Worm (Caenorhabditis elegans) whole organism, L4/young adult: Measurements from ENCODE around the gene T13F3.6.

Experiments
- W03F9.2 ChIP-seq: fragments of 150-350 bp; optimal IDR thresholded peaks from 2 replicates; lab custom pipeline; 2014; ENCODE audit warnings: missing biosample characterization, missing genetic modification characterization
- dao-5 ChIP-seq: sonication (generic microtip); optimal IDR thresholded peaks from 2 replicates; lab custom pipeline; 2016; ENCODE audit warnings: missing genotype, missing genetic modification characterization, moderate library complexity, missing compliant biosample characterization
- him-1 ChIP-seq: sonication (generic microtip); optimal IDR thresholded peaks from 2 replicates; lab custom pipeline; 2016; ENCODE audit warnings: missing genotype, missing genetic modification reagents, missing genetic modification characterization, missing compliant biosample characterization

The T13F3.6 gene

ce11 chrV:16235647-16236046 lies 35.4 kb downstream of the T13F3.6 start, which contains the start of gene srh-98:
Gene srh-98 (minus strand): TSS chrV:16235747.
- TF ChIP-seq him-1 (no peak), dao-5 (no peak), W03F9.2 (tag; lab: Kevin White, UChicago) (no peak)

- TF ChIP-seq dao-5 (no peak), him-1 (no peak), W03F9.2 (tag; lab: Kevin White, UChicago) (no peak)
Observed at ce11 chrV:16235135-16235534, 35.9 kb downstream of the T13F3.6 start, which contains the start of gene F21H7.3. Gene F21H7.3 (minus strand): TSS chrV:16235235.

- TF ChIP-seq W03F9.2 (tag; lab: Kevin White, UChicago) (no peak), dao-5 (no peak), him-1 (no peak)
Observed at ce11 chrV:16233624-16234023, 37.4 kb downstream of the T13F3.6 start, which contains the start of gene clec-233. Gene clec-233 (plus strand): TSS chrV:16233924.

DNA sequence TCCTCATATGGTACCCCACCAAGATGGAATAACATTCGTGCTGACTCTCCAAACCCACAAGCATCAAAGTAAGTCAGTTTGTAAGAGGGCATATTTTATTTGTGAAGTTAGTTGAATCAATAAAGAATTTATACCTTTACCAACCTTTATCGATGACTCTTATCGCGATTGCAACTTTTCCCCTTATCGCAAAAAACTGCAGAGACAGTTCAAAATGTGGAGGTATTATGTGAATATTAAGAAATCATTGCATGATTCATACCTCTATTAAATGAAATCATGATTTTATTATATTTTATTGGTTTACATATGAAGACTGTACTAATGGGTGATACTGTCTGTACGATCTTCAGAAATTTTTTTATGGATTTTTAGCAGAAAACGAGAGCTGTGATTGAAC lies 38.8 kb downstream of the T13F3.6 start, which contains the start of gene gst-22:
Gene gst-22 (minus strand): TSS at position 103 of the 400 bp plus-strand sequence.
- TF ChIP-seq dao-5 (no peak), W03F9.2 (tag; lab: Kevin White, UChicago) (no peak), him-1 (no peak)

- TF ChIP-seq dao-5 (no peak), W03F9.2 (tag; lab: Kevin White, UChicago) (no peak)
Observed at ce11 chrV:16229896-16230295, 41.1 kb downstream of the T13F3.6 start, which contains the start of the genes F21H7.2 and F21H7.12. Gene F21H7.2 (minus strand): TSS chrV:16229996. Gene F21H7.12 (plus strand): TSS chrV:16230165.

ce11 chrV:16229439-16229838 lies 41.6 kb downstream of the T13F3.6 start:
- TF ChIP-seq dao-5 (no peak), him-1 (no peak), W03F9.2 (tag; lab: Kevin White, UChicago) (no peak)

DNA sequence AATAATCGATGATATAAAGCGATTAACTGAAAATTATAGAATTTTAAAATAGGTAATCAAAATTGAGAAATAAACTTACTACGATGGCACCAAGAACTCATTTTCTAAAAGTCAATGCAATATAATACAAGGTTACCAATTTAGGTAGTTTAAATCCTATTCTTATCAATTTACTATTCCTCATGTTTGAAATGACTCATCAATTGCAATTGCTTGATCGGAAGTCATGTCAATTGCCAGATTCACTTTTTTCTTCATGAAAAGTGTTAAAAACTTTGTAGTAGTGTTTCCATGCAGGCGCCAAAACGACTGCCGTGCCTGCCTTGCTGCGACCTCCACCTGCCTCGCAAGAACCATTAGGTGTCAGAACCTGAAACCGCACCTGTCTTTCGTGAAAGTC lies 44.4 kb downstream of the T13F3.6 start, which contains the start of gene F11A5.13:
Gene F11A5.13 (minus strand): TSS at position 101 of the 400 bp plus-strand sequence.
- no peak for TF ChIP-seq W03F9.2 (tag; lab: Kevin White, UChicago)
- no peak for TF ChIP-seq him-1
- TF ChIP-seq dao-5: no peak

ce11 chrV:16225524-16226116 lies 45.4 kb downstream of the T13F3.6 start:
- TF ChIP-seq dao-5 (no peak), W03F9.2 (tag; lab: Kevin White, UChicago) (no peak), him-1 (no peak)

DNA sequence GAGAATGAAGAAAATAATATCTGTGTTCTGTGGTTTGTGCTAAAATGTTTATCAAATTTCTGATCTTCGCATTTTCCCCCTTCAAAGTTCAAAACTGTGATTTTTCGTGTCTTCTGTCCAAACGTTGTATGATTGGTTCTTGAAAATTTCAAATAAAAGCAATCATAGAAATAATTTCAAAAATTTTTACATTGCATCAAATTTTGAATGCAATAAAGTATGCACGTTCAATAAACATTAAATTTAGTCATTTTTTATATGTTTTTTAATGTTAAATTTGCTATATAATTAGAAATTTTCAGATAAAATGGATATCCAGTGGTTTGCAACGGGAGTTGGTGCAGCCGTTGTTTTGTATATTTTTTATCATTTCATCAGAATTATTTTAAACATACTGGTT lies 47.0 kb downstream of the T13F3.6 start, which contains the start of gene stdh-2:
Gene stdh-2 (plus strand): TSS at position 301 of the 400 bp plus-strand sequence.
- TF ChIP-seq W03F9.2 (tag; lab: Kevin White, UChicago): no peak
- TF ChIP-seq him-1: no peak
- TF ChIP-seq dao-5: no peak
